Worm (Caenorhabditis elegans): Measurements from ENCODE around the gene hcp-3.
A peak's percentile ranks its signal among the peaks of the same experiment; 100 is the strongest.

Gene hcp-3

DNA sequence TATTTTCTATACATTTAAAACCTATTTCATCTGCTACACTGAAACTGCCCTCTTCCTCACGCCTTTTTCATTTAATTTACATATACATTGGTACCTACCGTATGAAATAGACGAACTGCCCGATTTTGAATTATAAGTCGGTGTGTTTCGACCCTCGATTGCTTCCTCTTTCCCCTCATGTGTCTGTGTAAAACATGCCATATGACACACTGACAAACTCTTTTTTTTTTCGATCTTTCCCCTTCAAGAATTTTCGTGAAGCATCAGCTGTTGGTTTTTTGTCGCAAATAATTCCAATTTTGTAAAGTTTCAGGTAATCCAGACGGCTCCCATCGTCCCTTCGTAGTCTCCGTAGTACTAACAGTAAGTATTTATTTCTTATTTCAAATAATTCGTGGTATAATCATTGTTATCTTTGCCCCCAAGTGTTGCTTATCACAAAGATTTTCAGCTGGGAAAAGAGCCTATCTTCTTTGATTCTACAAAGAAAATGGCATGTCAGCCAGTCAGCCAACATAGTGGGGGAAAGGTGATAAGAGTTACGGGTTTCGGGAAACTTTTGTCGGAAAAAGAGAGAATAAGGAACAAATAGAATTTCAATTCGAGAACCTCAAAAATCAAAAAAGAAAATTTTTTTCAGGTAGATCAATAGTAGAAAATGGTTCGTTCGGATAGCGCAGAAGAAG is 5.7 kb upstream of the hcp-3 start (continued):
- TF ChIP-seq hlh-30 (tag; optimal IDR thresholded peaks at IDR 0.05; ENCODE audit: insufficient read depth) (peak; percentile 55), rbr-2 (tag; optimal IDR thresholded peaks at IDR 0.05) (no peak), mep-1 (tag; optimal IDR thresholded peaks at IDR 0.05) (peak; percentile 5), dmd-6 (GFP tag; IDR thresholded peaks at IDR 0.05) (peak; percentile 53), set-16 (GFP tag; IDR thresholded peaks at IDR 0.05) (no peak), ZK546.5 (tag; optimal IDR thresholded peaks at IDR 0.05) (no peak), daf-8 (GFP tag; IDR thresholded peaks at IDR 0.05) (no peak), dpl-1 (GFP tag; optimal IDR thresholded peaks at IDR 0.05) (no peak), tra-1 (GFP tag; IDR thresholded peaks at IDR 0.05) (no peak), F10B5.3 (tag; optimal IDR thresholded peaks at IDR 0.05) (no peak), madf-9 (GFP tag; conservative IDR thresholded peaks at IDR 0.05) (no peak; the same call in 1 of the 2 replicates)

DNA sequence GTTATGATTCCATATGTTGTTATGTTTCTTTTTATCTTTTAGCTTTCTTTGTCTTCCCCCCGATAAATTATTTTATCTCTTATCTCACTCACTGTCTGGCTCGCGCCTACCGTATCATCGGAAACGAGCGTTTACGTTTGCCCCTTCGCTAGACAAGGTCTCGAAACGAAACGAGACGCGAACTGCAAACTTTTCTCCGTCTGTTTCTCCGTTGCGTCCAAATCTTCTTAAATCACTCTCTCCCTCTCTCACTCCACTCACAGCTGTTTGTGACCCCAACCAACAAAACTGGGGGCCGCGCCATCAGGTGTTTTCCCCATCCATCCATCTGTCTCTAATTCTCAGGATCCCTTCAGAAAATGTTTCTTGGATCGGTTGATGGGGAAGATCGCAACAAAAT is 3.9 kb upstream of the hcp-3 start:
- peak; percentile 26 for TF ChIP-seq dmd-6 (GFP tag; IDR thresholded peaks at IDR 0.05)
- TF ChIP-seq mes-2 (tag; optimal IDR thresholded peaks at IDR 0.05; ENCODE audit: poor library complexity, severe bottlenecking): peak; percentile 15
- TF ChIP-seq nhr-102 (tag; optimal IDR thresholded peaks at IDR 0.05): no peak
- peak; percentile 16 for TF ChIP-seq dve-1 (tag; optimal IDR thresholded peaks at IDR 0.05; ENCODE audit: insufficient read depth)
- peak; percentile 95 for TF ChIP-seq aha-1 (tag)
- no peak for TF ChIP-seq nhr-77 (tag; optimal IDR thresholded peaks at IDR 0.05)
- TF ChIP-seq hlh-30 (tag; optimal IDR thresholded peaks at IDR 0.05; ENCODE audit: insufficient read depth): peak; percentile 51
- TF ChIP-seq nhr-28 (tag; optimal IDR thresholded peaks at IDR 0.05): peak; percentile 6
- TF ChIP-seq mdl-1 (tag; optimal IDR thresholded peaks at IDR 0.05): peak in 1 of 2 experiments; percentile 10
- no peak for TF ChIP-seq Y5F2A.4 (GFP tag; optimal IDR thresholded peaks at IDR 0.05)
- peak; percentile 59 for TF ChIP-seq mxl-3 (GFP tag; optimal IDR thresholded peaks at IDR 0.05)
- TF ChIP-seq ctbp-1 (GFP tag; IDR thresholded peaks at IDR 0.05): 0 out of 2 replicates have a peak, but pooled peaks have one; percentile 20
- TF ChIP-seq nhr-11 (tag; optimal IDR thresholded peaks at IDR 0.05): peak; percentile 49
- TF ChIP-seq lsy-2 (tag; optimal IDR thresholded peaks at IDR 0.05): peak in 1 of 2 experiments; percentile 30
- no peak for TF ChIP-seq unc-130 (GFP tag; optimal IDR thresholded peaks at IDR 0.05)
- TF ChIP-seq lin-1 (GFP tag; IDR thresholded peaks at IDR 0.05): 0 out of 2 replicates have a peak, but pooled peaks have one; percentile 18
- TF ChIP-seq daf-16 (GFP tag; optimal IDR thresholded peaks at IDR 0.05): peak in 1 of 2 experiments; percentile 77
- peak; percentile 15 for TF ChIP-seq daf-16 (tag; optimal IDR thresholded peaks at IDR 0.05)

DNA sequence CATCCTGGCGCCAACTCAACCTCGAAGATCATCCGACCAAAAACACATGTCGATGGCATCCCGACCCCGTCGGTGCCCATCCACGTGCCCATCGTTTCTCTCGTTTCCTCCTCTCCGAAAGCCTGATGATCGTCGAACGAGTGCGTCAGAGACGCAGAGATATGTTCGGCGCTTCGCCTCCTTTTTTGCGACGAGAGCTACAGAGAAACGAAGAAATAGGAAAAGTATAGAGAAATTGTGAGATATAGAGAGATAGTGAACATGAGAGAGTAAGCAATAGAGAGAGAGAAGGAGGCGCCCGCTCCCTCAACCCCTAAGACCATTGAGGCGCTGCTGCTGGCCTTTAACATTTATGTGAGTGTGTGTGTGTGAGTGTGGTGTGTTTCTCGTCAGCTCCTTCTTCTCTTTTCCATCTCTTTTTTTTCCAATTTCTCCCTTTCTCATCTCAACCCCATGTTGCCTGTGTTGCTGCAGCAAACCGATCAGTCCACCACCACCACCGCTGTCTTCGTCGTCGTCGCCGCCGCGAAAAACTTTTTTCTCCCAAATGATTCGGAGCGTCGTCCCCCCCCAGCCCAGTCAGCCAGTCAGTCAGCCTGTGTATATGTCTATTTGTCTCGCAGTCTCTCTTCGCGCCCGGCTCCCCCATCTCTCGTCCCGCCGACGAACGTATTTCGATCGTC is 3.0 kb upstream of the hcp-3 start, which contains the start of gene hlh-11:
Gene hlh-11 (plus strand): TSS at position 633 of the 683 bp plus-strand sequence.
- TF ChIP-seq ctbp-1 (GFP tag; IDR thresholded peaks at IDR 0.05) (peak; percentile 91), lin-39 (tag; optimal IDR thresholded peaks at IDR 0.05) (no peak), egl-27 (tag; optimal IDR thresholded peaks at IDR 0.05) (no peak), ces-1 (GFP tag; optimal IDR thresholded peaks at IDR 0.05) (peak; percentile 58), nhr-237 (tag; optimal IDR thresholded peaks at IDR 0.05) (peak; percentile 64), aha-1 (tag) (peak; percentile 93), vab-7 (GFP tag; IDR thresholded peaks at IDR 0.05) (0 out of 2 replicates have a peak, but pooled peaks have one; percentile 43), attf-4 (tag; optimal IDR thresholded peaks at IDR 0.05) (no peak), nhr-102 (tag; optimal IDR thresholded peaks at IDR 0.05) (peak; percentile 70), mxl-2 (GFP tag; conservative IDR thresholded peaks at IDR 0.05) (peak; percentile 68), aly-2 (tag; optimal IDR thresholded peaks at IDR 0.05) (no peak), tag-97 (GFP tag; IDR thresholded peaks at IDR 0.05) (no peak), zip-2 (tag; optimal IDR thresholded peaks at IDR 0.05) (no peak), fkh-10 (GFP tag; optimal IDR thresholded peaks at IDR 0.05) (peak; percentile 89), skn-1 (tag; optimal IDR thresholded peaks at IDR 0.05) (peak; percentile 13), ceh-28 (tag; optimal IDR thresholded peaks at IDR 0.05) (peak; percentile 46), nhr-41 (GFP tag; IDR thresholded peaks at IDR 0.05) (peak; percentile 7; the same call in 1 of the 2 replicates), Y75B8A.6 (GFP tag; IDR thresholded peaks at IDR 0.05) (0 out of 2 replicates have a peak, but pooled peaks have one; percentile 34), lin-13 (GFP tag; optimal IDR thresholded peaks at IDR 0.05) (peak; percentile 38), zag-1 (tag; optimal IDR thresholded peaks at IDR 0.05) (peak; percentile 48), nhr-111 (GFP tag; optimal IDR thresholded peaks at IDR 0.05) (no peak), lin-1 (GFP tag; IDR thresholded peaks at IDR 0.05) (peak; percentile 66), spr-1 (tag; optimal IDR thresholded peaks at IDR 0.05) (peak; percentile 88), spr-3 (GFP tag; optimal IDR thresholded peaks at IDR 0.05) (peak; percentile 22)
